Worm (Caenorhabditis elegans): ENCODE data around the gene F58G1.7.
A peak's percentile ranks its signal among the peaks of the same experiment; 100 is the strongest.

F58G1.7 gene

ce11 chrII:12907070-12907469 is 41.0 kb downstream of the F58G1.7 start, which contains the start of gene nspb-11:
Gene nspb-11 (plus strand): TSS chrII:12907370.
- no peak for TF ChIP-seq ceh-58 (GFP tag; IDR thresholded peaks at IDR 0.05)
- TF ChIP-seq snpc-4 (GFP tag; optimal IDR thresholded peaks at IDR 0.05) = no peak
- TF ChIP-seq snpc-4 (tag; optimal IDR thresholded peaks at IDR 0.05) = no peak
- no peak for TF ChIP-seq nhr-80 (tag; optimal IDR thresholded peaks at IDR 0.05)
- TF ChIP-seq snpc-1.1 (tag; optimal IDR thresholded peaks at IDR 0.05; ENCODE audit: insufficient read depth) = no peak
- no peak for TF ChIP-seq madf-8 (GFP tag; conservative IDR thresholded peaks at IDR 0.05)
- TF ChIP-seq F57A8.1 (GFP tag; optimal IDR thresholded peaks at IDR 0.05) = no peak
- TF ChIP-seq nhr-90 (tag; optimal IDR thresholded peaks at IDR 0.05) = no peak
- no peak for TF ChIP-seq nhr-179 (tag; optimal IDR thresholded peaks at IDR 0.05)
- no peak for TF ChIP-seq B0336.3 (GFP tag; IDR thresholded peaks at IDR 0.05)
- no peak for TF ChIP-seq attf-5 (GFP tag; optimal IDR thresholded peaks at IDR 0.05)
- no peak for TF ChIP-seq mcd-1 (GFP tag; IDR thresholded peaks at IDR 0.05)
- TF ChIP-seq mel-28 (tag; optimal IDR thresholded peaks at IDR 0.05; ENCODE audit: borderline replicate concordance) = no peak
- TF ChIP-seq dpl-1 (GFP tag; optimal IDR thresholded peaks at IDR 0.05) = no peak

ce11 chrII:12904174-12904573 is 43.9 kb downstream of the F58G1.7 start, which contains the start of gene clec-66:
Gene clec-66 (plus strand): TSS chrII:12904398.
- TF ChIP-seq bed-1 (GFP tag; IDR thresholded peaks at IDR 0.05) (no peak), nhr-80 (tag; optimal IDR thresholded peaks at IDR 0.05) (peak; percentile 70)

ce11 chrII:12901025-12901424 is 47.0 kb downstream of the F58G1.7 start, which contains the start of gene clec-65:
Gene clec-65 (plus strand): TSS chrII:12901325.
- TF ChIP-seq dox-1 (GFP tag; IDR thresholded peaks at IDR 0.05) (0 out of 2 replicates have a peak, but pooled peaks have one; percentile 15), lsy-27 (tag; optimal IDR thresholded peaks at IDR 0.05; ENCODE audit: borderline replicate concordance, insufficient read depth) (no peak), nhr-80 (tag; optimal IDR thresholded peaks at IDR 0.05) (peak; percentile 20), hlh-12 (tag; optimal IDR thresholded peaks at IDR 0.05) (no peak)

- TF ChIP-seq ztf-6 (GFP tag; IDR thresholded peaks at IDR 0.05) (no peak), ceh-79 (tag; optimal IDR thresholded peaks at IDR 0.05) (no peak), mel-28 (tag; optimal IDR thresholded peaks at IDR 0.05; ENCODE audit: borderline replicate concordance) (no peak), nhr-80 (tag; optimal IDR thresholded peaks at IDR 0.05) (no peak), ZK185.1 (tag; optimal IDR thresholded peaks at IDR 0.05; ENCODE audit: poor library complexity, severe bottlenecking) (no peak), nhr-179 (tag; optimal IDR thresholded peaks at IDR 0.05) (no peak), F55B11.4 (tag; optimal IDR thresholded peaks at IDR 0.05; ENCODE audit: borderline replicate concordance, insufficient read depth) (no peak), F23B12.7 (tag; optimal IDR thresholded peaks at IDR 0.05; ENCODE audit: insufficient read depth) (no peak), egrh-3 (GFP tag; IDR thresholded peaks at IDR 0.05) (no peak), ztf-26 (tag; optimal IDR thresholded peaks at IDR 0.05) (no peak)
These were observed 50.1 kb downstream of the F58G1.7 start, which contains the start of gene clec-64 for ce11 chrII:12897942-12898341. Gene clec-64 (plus strand): TSS chrII:12898242.

- TF ChIP-seq tlf-1 (GFP tag; optimal IDR thresholded peaks at IDR 0.05) = no peak
- TF ChIP-seq ceh-58 (GFP tag; IDR thresholded peaks at IDR 0.05) = no peak
- TF ChIP-seq gei-17 (GFP tag; optimal IDR thresholded peaks at IDR 0.05) = no peak
- TF ChIP-seq akir-1 (GFP tag; optimal IDR thresholded peaks at IDR 0.05) = no peak
- TF ChIP-seq B0261.1 (tag; optimal IDR thresholded peaks at IDR 0.05) = no peak
- TF ChIP-seq sea-2 (GFP tag; IDR thresholded peaks at IDR 0.05) = no peak
- no peak for TF ChIP-seq lsy-27 (tag; optimal IDR thresholded peaks at IDR 0.05; ENCODE audit: borderline replicate concordance, insufficient read depth)
- TF ChIP-seq nfyb-1 (GFP tag; IDR thresholded peaks at IDR 0.05) = no peak
- no peak for TF ChIP-seq madf-6 (GFP tag; IDR thresholded peaks at IDR 0.05)
- no peak for TF ChIP-seq D2030.7 (GFP tag; IDR thresholded peaks at IDR 0.05)
- TF ChIP-seq ztf-6 (GFP tag; IDR thresholded peaks at IDR 0.05) = no peak
- no peak for TF ChIP-seq nhr-27 (tag; optimal IDR thresholded peaks at IDR 0.05)
- no peak for TF ChIP-seq lir-1 (GFP tag; conservative IDR thresholded peaks at IDR 0.05)
- no peak for TF ChIP-seq ama-1 (optimal IDR thresholded peaks at IDR 0.05)
- TF ChIP-seq ama-1 (GFP tag; optimal IDR thresholded peaks at IDR 0.05) = no peak
- no peak for TF ChIP-seq bed-1 (GFP tag; IDR thresholded peaks at IDR 0.05)
- no peak for TF ChIP-seq rpc-1 (optimal IDR thresholded peaks at IDR 0.05)
- no peak for TF ChIP-seq rpc-1 (tag; optimal IDR thresholded peaks at IDR 0.05)
- TF ChIP-seq F49E8.2 (tag; optimal IDR thresholded peaks at IDR 0.05; ENCODE audit: insufficient read depth) = no peak
- TF ChIP-seq ztf-18 (tag; optimal IDR thresholded peaks at IDR 0.05) = no peak
- no peak for TF ChIP-seq let-526 (GFP tag; IDR thresholded peaks at IDR 0.05)
These were observed 50.7 kb downstream of the F58G1.7 start for ce11 chrII:12897361-12897760.

Measured in whole organism, young adult.